Fruit fly (Drosophila melanogaster) whole organism, embryonic: ENCODE results near the gene scpr-B.
A peak's percentile ranks its signal among the peaks of the same experiment; 100 is the strongest.

Experiments
- Abd-B ChIP-seq: fragments of 200-800 bp; sonication (Bioruptor generic); optimal IDR thresholded peaks from 2 replicates; lab custom pipeline; 2018; ENCODE audit warnings: missing biosample characterization, mild to moderate bottlenecking, missing genetic modification characterization, moderate library complexity
- Awh ChIP-seq: fragments of 200-800 bp; sonication (Bioruptor generic); IDR thresholded peaks from 2 replicates; pipeline ENCODE4, ENCODE4 v1.3.6; 2022; ENCODE audit warnings: missing biosample characterization, missing genetic modification characterization
- Bgb ChIP-seq: fragments of 200-800 bp; sonication (Bioruptor generic); IDR thresholded peaks from 2 replicates; pipeline ENCODE4 v1.3.6; 2022; ENCODE audit warnings: missing biosample characterization, missing genetic modification characterization; ENCODE audit not compliant: partially characterized antibody
- CG10565 ChIP-seq: fragments of 200-800 bp; sonication (Bioruptor generic); optimal IDR thresholded peaks from 3 replicates; lab custom pipeline; 2016; ENCODE audit warnings: missing biosample characterization, mild to moderate bottlenecking, missing genetic modification characterization
- CG12769 ChIP-seq: fragments of 200-800 bp; sonication (Bioruptor generic); optimal IDR thresholded peaks from 2 replicates; lab custom pipeline; 2019; ENCODE audit warnings: missing biosample characterization, mild to moderate bottlenecking, missing genetic modification characterization, moderate library complexity
- CG14860 ChIP-seq: fragments of 200-800 bp; sonication (Bioruptor generic); IDR thresholded peaks from 3 replicates; pipeline ENCODE4 v1.3.6; 2022; ENCODE audit warnings: missing biosample characterization, missing genetic modification characterization; ENCODE audit not compliant: partially characterized antibody
- CG1647 ChIP-seq: fragments of 200-800 bp; sonication (Bioruptor generic); optimal IDR thresholded peaks from 3 replicates; lab custom pipeline; 2016; ENCODE audit warnings: missing biosample characterization, missing genetic modification characterization
- CG16813 ChIP-seq: fragments of 200-800 bp; sonication (Bioruptor generic); IDR thresholded peaks from 3 replicates; pipeline ENCODE4 v1.3.6; 2022; ENCODE audit warnings: missing biosample characterization, missing genetic modification characterization; ENCODE audit not compliant: partially characterized antibody
- CG30020 ChIP-seq: fragments of 200-800 bp; optimal IDR thresholded peaks from 2 replicates; lab custom pipeline; 2019; ENCODE audit warnings: missing biosample characterization, mild to moderate bottlenecking, missing genetic modification characterization, moderate library complexity
- CG30431 ChIP-seq: fragments of 200-800 bp; sonication (Bioruptor generic); optimal IDR thresholded peaks from 2 replicates; lab custom pipeline; 2017; ENCODE audit warnings: missing biosample characterization, missing genetic modification characterization
- CG31365 ChIP-seq: fragments of 200-800 bp; sonication (Bioruptor generic); optimal IDR thresholded peaks from 2 replicates; lab custom pipeline; 2018; ENCODE audit warnings: missing biosample characterization, mild to moderate bottlenecking, missing genetic modification characterization
- CG31388 ChIP-seq: fragments of 200-800 bp; sonication (Bioruptor generic); optimal IDR thresholded peaks from 2 replicates; lab custom pipeline; 2016; ENCODE audit warnings: missing biosample characterization, missing genetic modification characterization
- CG32767 ChIP-seq: fragments of 200-800 bp; sonication (Bioruptor generic); IDR thresholded peaks from 2 replicates; pipeline ENCODE4 v1.3.6; 2022; ENCODE audit warnings: missing biosample characterization, missing genetic modification characterization
- CG4617 ChIP-seq: fragments of 200-800 bp; sonication (Bioruptor generic); optimal IDR thresholded peaks from 3 replicates; lab custom pipeline; 2016; ENCODE audit warnings: missing biosample characterization, missing genetic modification characterization, borderline replicate concordance
- CG4707 ChIP-seq: fragments of 200-800 bp; sonication (Bioruptor generic); optimal IDR thresholded peaks from 2 replicates; lab custom pipeline; 2018; ENCODE audit warnings: missing biosample characterization, mild to moderate bottlenecking, missing genetic modification characterization, moderate library complexity
- CG4730 ChIP-seq: fragments of 200-800 bp; sonication (Bioruptor generic); IDR thresholded peaks from 2 replicates; pipeline ENCODE4 v1.3.6; 2022; ENCODE audit warnings: missing biosample characterization, missing genetic modification characterization
- CG5953 ChIP-seq: fragments of 200-800 bp; sonication (Bioruptor generic); IDR thresholded peaks from 2 replicates; pipeline ENCODE4 v1.3.6; 2022; ENCODE audit warnings: missing biosample characterization, missing genetic modification characterization
- CG6254 ChIP-seq: fragments of 200-800 bp; sonication (Bioruptor generic); optimal IDR thresholded peaks from 3 replicates; lab custom pipeline; 2017; ENCODE audit warnings: mild to moderate bottlenecking, missing biosample characterization, missing genetic modification reagents, missing genetic modification characterization
- CG8478 ChIP-seq: fragments of >200 bp; optimal IDR thresholded peaks from 2 replicates; lab custom pipeline; 2018
- CG9437 ChIP-seq: fragments of 200-800 bp; sonication (Bioruptor generic); optimal IDR thresholded peaks from 2 replicates; lab custom pipeline; 2018; ENCODE audit warnings: missing biosample characterization, mild to moderate bottlenecking, missing genetic modification characterization
- CG9609 ChIP-seq: fragments of 200-800 bp; sonication (Bioruptor generic); optimal IDR thresholded peaks from 3 replicates; lab custom pipeline; 2016; ENCODE audit warnings: missing biosample characterization, missing genetic modification characterization
- CG9817 ChIP-seq: fragments of 200-800 bp; sonication (Bioruptor generic); optimal IDR thresholded peaks from 2 replicates; lab custom pipeline; 2018; ENCODE audit warnings: missing biosample characterization, mild to moderate bottlenecking, missing genetic modification characterization, moderate library complexity
- CG9876 ChIP-seq: fragments of 200-800 bp; sonication (Bioruptor generic); optimal IDR thresholded peaks from 2 replicates; lab custom pipeline; 2016; ENCODE audit warnings: missing biosample characterization, missing genetic modification characterization
- Dref ChIP-seq: fragments of 200-800 bp; sonication (Bioruptor generic); IDR thresholded peaks from 2 replicates; pipeline ENCODE4 v1.3.6; 2022; ENCODE audit warnings: missing biosample characterization, missing genetic modification characterization
- HLH4C ChIP-seq: fragments of 200-800 bp; sonication (Bioruptor generic); IDR thresholded peaks from 3 replicates; pipeline ENCODE4 v1.3.6; 2022; ENCODE audit warnings: missing biosample characterization, missing genetic modification characterization; ENCODE audit not compliant: partially characterized antibody
- Hr39 ChIP-seq: fragments of >200 bp; optimal IDR thresholded peaks from 2 replicates; lab custom pipeline; 2017
- Lpt ChIP-seq: fragments of >200 bp; optimal IDR thresholded peaks from 2 replicates; lab custom pipeline; 2018; ENCODE audit warnings: missing biosample characterization, missing genetic modification characterization
- Scr ChIP-seq: fragments of 200-800 bp; sonication (Bioruptor generic); IDR thresholded peaks from 2 replicates; pipeline ENCODE4 v1.3.6; 2022; ENCODE audit warnings: missing biosample characterization, missing genetic modification characterization; ENCODE audit not compliant: partially characterized antibody
- Sry-δ ChIP-seq: fragments of 200-800 bp; sonication (Bioruptor generic); optimal IDR thresholded peaks from 2 replicates; lab custom pipeline; 2016; ENCODE audit warnings: missing biosample characterization, missing genetic modification characterization
- Trl ChIP-seq, 3 experiments: fragments of >200 bp in 2 of 3; fragments of 200-800 bp in 1 of 3; sonication (Bioruptor generic) in 1 of 3; optimal IDR thresholded peaks; 2 replicates in 1 of 3; 3 replicates in 2 of 3; lab custom pipeline; 2016 to 2017; ENCODE audit warnings: missing biosample characterization in 1 of 3, missing genetic modification characterization in 1 of 3
- Xrp1 ChIP-seq: fragments of 200-800 bp; sonication (Bioruptor generic); IDR thresholded peaks from 2 replicates; pipeline ENCODE4 v1.3.6; 2022; ENCODE audit warnings: missing biosample characterization, missing genetic modification characterization
- ac ChIP-seq: fragments of 200-800 bp; sonication (Bioruptor generic); optimal IDR thresholded peaks from 3 replicates; lab custom pipeline; 2017; ENCODE audit warnings: missing biosample characterization, mild to moderate bottlenecking, missing genetic modification characterization
- ap ChIP-seq: fragments of 200-800 bp; sonication (Bioruptor generic); IDR thresholded peaks from 2 replicates; pipeline ENCODE4 v1.3.6; 2022; ENCODE audit warnings: missing biosample characterization, missing genetic modification characterization
- bcd ChIP-seq: fragments of 200-800 bp; sonication (Bioruptor generic); optimal IDR thresholded peaks from 2 replicates; lab custom pipeline; 2017; ENCODE audit warnings: missing biosample characterization, mild to moderate bottlenecking, missing genetic modification characterization
- bigmax ChIP-seq: fragments of 200-800 bp; sonication (Bioruptor generic); optimal IDR thresholded peaks from 2 replicates; lab custom pipeline; 2018; ENCODE audit warnings: missing biosample characterization, mild to moderate bottlenecking, missing genetic modification characterization
- da ChIP-seq: fragments of 200-800 bp; sonication (Bioruptor generic); optimal IDR thresholded peaks from 2 replicates; lab custom pipeline; 2016; ENCODE audit warnings: missing biosample characterization, missing genetic modification characterization
- dati ChIP-seq: fragments of 200-800 bp; sonication (Bioruptor generic); IDR thresholded peaks from 2 replicates; pipeline ENCODE4 v1.3.6; 2022; ENCODE audit warnings: missing biosample characterization, missing genetic modification characterization
- emc ChIP-seq: fragments of 200-800 bp; sonication (Bioruptor generic); optimal IDR thresholded peaks from 2 replicates; lab custom pipeline; 2016; ENCODE audit warnings: missing biosample characterization, missing genetic modification characterization
- ewg ChIP-seq: fragments of 200-800 bp; sonication (Bioruptor generic); optimal IDR thresholded peaks from 3 replicates; lab custom pipeline; 2017; ENCODE audit warnings: mild to moderate bottlenecking, missing biosample characterization, missing genetic modification reagents, missing genetic modification characterization
- eyg ChIP-seq: fragments of 200-800 bp; sonication (Bioruptor generic); optimal IDR thresholded peaks from 3 replicates; lab custom pipeline; 2016; ENCODE audit warnings: missing biosample characterization, missing genetic modification characterization
- fd64A ChIP-seq: fragments of 200-800 bp; sonication (Bioruptor generic); optimal IDR thresholded peaks from 3 replicates; lab custom pipeline; 2018; ENCODE audit warnings: missing biosample characterization, mild to moderate bottlenecking, missing genetic modification characterization
- gt ChIP-seq: fragments of 200-800 bp; sonication (Bioruptor generic); IDR thresholded peaks from 2 replicates; pipeline ENCODE4 v1.3.6; 2022; ENCODE audit warnings: missing biosample characterization, missing genetic modification characterization
- lilli ChIP-seq: fragments of 200-800 bp; sonication (Bioruptor generic); optimal IDR thresholded peaks from 3 replicates; lab custom pipeline; 2016; ENCODE audit warnings: missing biosample characterization, missing genetic modification characterization
- nerfin-1 ChIP-seq: fragments of 200-800 bp; sonication (Bioruptor generic); optimal IDR thresholded peaks from 3 replicates; lab custom pipeline; 2019; ENCODE audit warnings: missing biosample characterization, mild to moderate bottlenecking, missing genetic modification characterization, moderate library complexity
- nmo ChIP-seq: fragments of 200-800 bp; sonication (Bioruptor generic); optimal IDR thresholded peaks from 2 replicates; lab custom pipeline; 2018; ENCODE audit warnings: missing biosample characterization, mild to moderate bottlenecking, missing genetic modification characterization, moderate library complexity
- peb ChIP-seq: fragments of 200-800 bp; sonication (Bioruptor generic); IDR thresholded peaks from 2 replicates; pipeline ENCODE4 v1.3.6; 2022; ENCODE audit warnings: missing biosample characterization, missing genetic modification characterization
- row ChIP-seq: fragments of 200-800 bp; sonication (Bioruptor generic); IDR thresholded peaks from 3 replicates; pipeline ENCODE4 v1.3.6; 2022; ENCODE audit warnings: missing biosample characterization, missing genetic modification characterization
- seq ChIP-seq: fragments of 200-800 bp; sonication (Bioruptor generic); IDR thresholded peaks from 2 replicates; pipeline ENCODE4 v1.3.6; 2022; ENCODE audit warnings: missing biosample characterization, missing genetic modification characterization
- sob ChIP-seq: fragments of 200-800 bp; sonication (Bioruptor generic); IDR thresholded peaks from 2 replicates; pipeline ENCODE4 v1.3.6; 2022; ENCODE audit warnings: missing biosample characterization, missing genetic modification characterization
- unc-4 ChIP-seq: fragments of 200-800 bp; sonication (Bioruptor generic); IDR thresholded peaks from 2 replicates; pipeline ENCODE4 v1.3.6; 2022; ENCODE audit warnings: missing biosample characterization, missing genetic modification characterization; ENCODE audit not compliant: partially characterized antibody
- zfh1 ChIP-seq: fragments of 200-800 bp; sonication (Bioruptor generic); IDR thresholded peaks from 3 replicates; pipeline ENCODE4 v1.3.6; 2022; ENCODE audit warnings: missing biosample characterization, missing genetic modification characterization
- zfh2 ChIP-seq: fragments of 200-800 bp; sonication (Bioruptor generic); optimal IDR thresholded peaks from 2 replicates; lab custom pipeline; 2016; ENCODE audit warnings: missing biosample characterization, missing genetic modification characterization

scpr-B gene

DNA sequence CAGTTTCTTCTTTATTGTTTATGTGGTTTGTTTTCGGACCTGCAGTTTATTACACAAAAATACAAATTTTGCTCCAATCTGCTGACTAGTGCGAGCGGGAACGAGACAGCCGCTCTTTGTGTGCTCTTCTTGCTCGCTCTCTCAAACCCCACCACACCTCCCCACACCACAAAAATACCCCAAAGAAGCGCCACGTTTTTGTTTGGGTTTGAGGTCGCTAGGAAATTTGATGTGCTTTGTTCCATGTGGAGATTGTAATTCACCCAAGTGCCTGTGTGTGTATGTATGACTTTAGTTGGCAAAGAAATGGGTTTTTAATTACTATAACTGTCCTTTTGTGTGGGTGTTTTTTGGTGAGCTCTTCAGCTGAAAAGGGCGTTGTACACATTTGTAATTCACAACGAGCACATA is 42.7 kb downstream of the scpr-B start (continued):
- TF ChIP-seq CG10565 (GFP tag; lab: Kevin White, UChicago) = no peak
- no peak for TF ChIP-seq ap
- no peak for TF ChIP-seq CG14860 (GFP tag; lab: Robert Waterston, UW)
- TF ChIP-seq CG16813 (GFP tag; lab: Robert Waterston, UW) = no peak
- no peak for TF ChIP-seq fd64A (GFP tag; lab: Kevin White, UChicago)
- TF ChIP-seq zfh1 = no peak
- no peak for TF ChIP-seq Scr
- TF ChIP-seq emc = no peak
- TF ChIP-seq CG31388 (GFP tag; lab: Kevin White, UChicago) = no peak
- no peak for TF ChIP-seq nerfin-1 (tag; lab: Kevin White, UChicago)
- peak; percentile 67 for TF ChIP-seq CG12769 (tag; lab: Kevin White, UChicago)
- no peak for TF ChIP-seq Sry-δ
- TF ChIP-seq eyg = no peak
- no peak for TF ChIP-seq lilli
- TF ChIP-seq Trl (optimal IDR thresholded peaks at IDR 0.05; lab: Kevin White, UChicago) = peak; percentile 48 to 70
- no peak for TF ChIP-seq Trl (GFP tag; optimal IDR thresholded peaks at IDR 0.05; lab: Kevin White, UChicago)
- no peak for TF ChIP-seq CG1647 (GFP tag; lab: Kevin White, UChicago)
- TF ChIP-seq CG9437 = no peak
- TF ChIP-seq ac (GFP tag; lab: Kevin White, UChicago) = no peak
- no peak for TF ChIP-seq Awh (GFP tag; lab: Robert Waterston, UW)
- TF ChIP-seq CG32767 (GFP tag; lab: Robert Waterston, UW) = no peak
- TF ChIP-seq CG5953 (GFP tag; lab: Robert Waterston, UW) = no peak
- TF ChIP-seq CG31365 (tag; lab: Kevin White, UChicago) = no peak
- no peak for TF ChIP-seq seq (GFP tag; lab: Robert Waterston, UW)
- no peak for TF ChIP-seq nmo
- no peak for TF ChIP-seq CG9876 (GFP tag; lab: Kevin White, UChicago)
- no peak for TF ChIP-seq gt (GFP tag; lab: Robert Waterston, UW)
- TF ChIP-seq sob (GFP tag; lab: Robert Waterston, UW) = peak; percentile 51; the same call in 1 of the 2 replicates
- TF ChIP-seq bigmax = no peak
- TF ChIP-seq CG9817 (tag; lab: Kevin White, UChicago) = no peak
- TF ChIP-seq Lpt (GFP tag; lab: Kevin White, UChicago) = no peak
- peak; percentile 49 for TF ChIP-seq Bgb (GFP tag; lab: Robert Waterston, UW)
- no peak for TF ChIP-seq CG4730 (GFP tag; lab: Robert Waterston, UW)
- TF ChIP-seq CG8478 (lab: Kevin White, UChicago) = no peak
- TF ChIP-seq CG4617 = no peak
- TF ChIP-seq Abd-B (GFP tag; lab: Kevin White, UChicago) = no peak
- TF ChIP-seq da (GFP tag; lab: Kevin White, UChicago) = no peak
- no peak for TF ChIP-seq CG30020 (tag; lab: Kevin White, UChicago)
- no peak for TF ChIP-seq CG6254 (GFP tag; lab: Kevin White, UChicago)
- peak; percentile 12 for TF ChIP-seq bcd (GFP tag; lab: Kevin White, UChicago)
- no peak for TF ChIP-seq CG4707 (GFP tag; lab: Kevin White, UChicago)
- no peak for TF ChIP-seq CG30431 (GFP tag; lab: Kevin White, UChicago)
- TF ChIP-seq dati (GFP tag; lab: Robert Waterston, UW) = no peak
- TF ChIP-seq Xrp1 (GFP tag; lab: Robert Waterston, UW) = peak; percentile 46; the same call in 1 of the 2 replicates
- no peak for TF ChIP-seq zfh2
- 0 out of 3 replicates have a peak, but pooled peaks have one; percentile 12 for TF ChIP-seq HLH4C (GFP tag; lab: Robert Waterston, UW)
- TF ChIP-seq CG9609 (GFP tag; lab: Kevin White, UChicago) = no peak
- TF ChIP-seq Hr39 = no peak
- TF ChIP-seq Dref (GFP tag; lab: Robert Waterston, UW) = no peak
- TF ChIP-seq peb (GFP tag; lab: Robert Waterston, UW) = no peak
- no peak for TF ChIP-seq ewg (GFP tag; lab: Kevin White, UChicago)
- peak; percentile 70 for TF ChIP-seq row (GFP tag; lab: Robert Waterston, UW)
- no peak for TF ChIP-seq unc-4 (GFP tag; lab: Robert Waterston, UW)
